Fruit fly (Drosophila melanogaster): ENCODE measurements around the gene Wdr24.

Wdr24 gene

DNA sequence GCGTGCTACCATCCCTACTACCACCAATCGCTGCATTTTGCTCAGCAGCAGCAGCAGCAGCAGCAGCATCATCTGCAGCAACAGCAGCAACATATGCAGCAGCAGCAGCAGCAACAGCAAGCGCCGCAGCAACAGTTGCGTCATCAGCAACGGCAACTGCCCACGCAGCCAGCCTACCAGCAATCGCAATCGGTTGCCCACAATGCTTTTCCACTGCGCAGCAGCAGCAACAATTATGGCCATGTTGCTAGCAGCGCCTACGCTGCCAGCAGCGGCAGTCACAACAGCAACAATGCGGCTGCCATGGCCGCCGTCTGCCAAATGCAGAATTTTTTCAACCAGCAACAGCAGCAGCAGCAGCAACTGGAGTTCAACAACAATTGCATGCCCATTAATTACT, 45.3 kb upstream of the Wdr24 start:
- peak in 1 of 2 experiments; percentile 49 for TF ChIP-seq Pdp1 (GFP tag; optimal IDR thresholded peaks at IDR 0.05)
- TF ChIP-seq CG11696 (GFP tag; IDR thresholded peaks at IDR 0.05) = 0 out of 2 replicates have a peak, but pooled peaks have one; percentile 25
- peak; percentile 90 for TF ChIP-seq sr (GFP tag; IDR thresholded peaks at IDR 0.05)
- no peak for TF ChIP-seq CG18262 (tag; optimal IDR thresholded peaks at IDR 0.05)
- TF ChIP-seq vvl (GFP tag; IDR thresholded peaks at IDR 0.05) = 0 out of 2 replicates have a peak, but pooled peaks have one; percentile 30
- TF ChIP-seq CG7357 (GFP tag; IDR thresholded peaks at IDR 0.05) = 0 out of 3 replicates have a peak, but pooled peaks have one; percentile 10

- TF ChIP-seq CG12155 (GFP tag; optimal IDR thresholded peaks at IDR 0.05) = no peak
- no peak for TF ChIP-seq CG10431 (GFP tag; optimal IDR thresholded peaks at IDR 0.05)
- TF ChIP-seq sug (tag; optimal IDR thresholded peaks at IDR 0.05) = peak; percentile 77
- no peak for TF ChIP-seq HLH4C (GFP tag; IDR thresholded peaks at IDR 0.05; ENCODE audit: partially characterized antibody)
- no peak for TF ChIP-seq CG3847 (GFP tag; IDR thresholded peaks at IDR 0.05)
- no peak for TF ChIP-seq CG7372 (GFP tag; IDR thresholded peaks at IDR 0.05)
- no peak for TF ChIP-seq ara (GFP tag; IDR thresholded peaks at IDR 0.05)
- TF ChIP-seq ash1 (GFP tag; optimal IDR thresholded peaks at IDR 0.05) = no peak
- no peak for TF ChIP-seq seq (GFP tag; IDR thresholded peaks at IDR 0.05)
- TF ChIP-seq sob (GFP tag; IDR thresholded peaks at IDR 0.05) = 0 out of 2 replicates have a peak, but pooled peaks have one; percentile 10
- TF ChIP-seq lmd (GFP tag; IDR thresholded peaks at IDR 0.05) = no peak
- no peak for TF ChIP-seq ssp (GFP tag; IDR thresholded peaks at IDR 0.05)
- TF ChIP-seq eyg (GFP tag; optimal IDR thresholded peaks at IDR 0.05) = no peak
- no peak for TF ChIP-seq CG4328 (GFP tag; optimal IDR thresholded peaks at IDR 0.05)
- no peak for TF ChIP-seq cad (GFP tag; optimal IDR thresholded peaks at IDR 0.05)
- no peak for TF ChIP-seq yki (optimal IDR thresholded peaks at IDR 0.05)
- peak; percentile 55 for TF ChIP-seq Med (GFP tag)
- no peak for TF ChIP-seq en (GFP tag; optimal IDR thresholded peaks at IDR 0.05)
- TF ChIP-seq cato (GFP tag; optimal IDR thresholded peaks at IDR 0.05; ENCODE audit: borderline replicate concordance) = no peak
- TF ChIP-seq crc (GFP tag; optimal IDR thresholded peaks at IDR 0.05) = no peak
- TF ChIP-seq CG15073 (GFP tag; optimal IDR thresholded peaks at IDR 0.05) = no peak
- TF ChIP-seq Awh (GFP tag; IDR thresholded peaks at IDR 0.05) = peak; percentile 73; the same call in 1 of the 2 replicates
- TF ChIP-seq CG3838 (GFP tag; optimal IDR thresholded peaks at IDR 0.05) = no peak
- TF ChIP-seq cg (GFP tag; optimal IDR thresholded peaks at IDR 0.05) = peak; percentile 33
- peak; percentile 16 for TF ChIP-seq sd (tag; optimal IDR thresholded peaks at IDR 0.05)
- TF ChIP-seq mirr (GFP tag; optimal IDR thresholded peaks at IDR 0.05) = peak; percentile 25
- no peak for TF ChIP-seq CG7839 (tag; optimal IDR thresholded peaks at IDR 0.05)
- TF ChIP-seq Sox102F (GFP tag; optimal IDR thresholded peaks at IDR 0.05) = peak; percentile 18
- TF ChIP-seq dimm (GFP tag; IDR thresholded peaks at IDR 0.05) = no peak
- TF ChIP-seq CG15269 (tag; optimal IDR thresholded peaks at IDR 0.05) = peak; percentile 11
- peak; percentile 12 for TF ChIP-seq kah (GFP tag; optimal IDR thresholded peaks at IDR 0.05)
- TF ChIP-seq otp (GFP tag; IDR thresholded peaks at IDR 0.05) = 0 out of 3 replicates have a peak, but pooled peaks have one; percentile 16
- no peak for TF ChIP-seq CG11085 (GFP tag; IDR thresholded peaks at IDR 0.05)
- TF ChIP-seq gsb-n (tag; optimal IDR thresholded peaks at IDR 0.05) = no peak
- TF ChIP-seq chn (GFP tag; optimal IDR thresholded peaks at IDR 0.05) = no peak
- peak; percentile 29 for TF ChIP-seq ATbp (GFP tag; optimal IDR thresholded peaks at IDR 0.05)
- no peak for TF ChIP-seq Atf-2 (GFP tag; optimal IDR thresholded peaks at IDR 0.05)
- no peak for TF ChIP-seq CG15011 (GFP tag; optimal IDR thresholded peaks at IDR 0.05)
- no peak for TF ChIP-seq inv (GFP tag; IDR thresholded peaks at IDR 0.05; ENCODE audit: partially characterized antibody)
- TF ChIP-seq vvl (GFP tag; IDR thresholded peaks at IDR 0.05) = peak; percentile 8; the same call in 1 of the 2 replicates
- no peak for TF ChIP-seq H2.0 (GFP tag; IDR thresholded peaks at IDR 0.05)
- no peak for TF ChIP-seq E2f1 (GFP tag; IDR thresholded peaks at IDR 0.05)
- no peak for TF ChIP-seq amos (GFP tag; IDR thresholded peaks at IDR 0.05; ENCODE audit: partially characterized antibody)
- no peak for TF ChIP-seq Usf (GFP tag; optimal IDR thresholded peaks at IDR 0.05)
Observed at dm6 chr3R:29787891-29788549, 43.1 kb upstream of the Wdr24 start.
